Worm (Caenorhabditis elegans) whole organism, early embryonic: ENCODE data around the gene srsx-37.

Experiments
- B0310.2 ChIP-seq: sonication (generic microtip); optimal IDR thresholded peaks from 2 replicates; lab custom pipeline; 2016; ENCODE audit warnings: mild to moderate bottlenecking, missing genetic modification characterization, missing compliant biosample characterization
- F13C5.2 ChIP-seq: sonication (generic microtip); optimal IDR thresholded peaks from 2 replicates; lab custom pipeline; 2017; ENCODE audit warnings: mild to moderate bottlenecking, missing genetic modification characterization, inconsistent platforms, missing compliant biosample characterization
- aly-1 ChIP-seq: sonication (generic microtip); optimal IDR thresholded peaks from 2 replicates; lab custom pipeline; 2016; ENCODE audit warnings: missing genetic modification characterization, missing compliant biosample characterization
- ama-1 ChIP-seq: fragments of 150-350 bp; optimal IDR thresholded peaks from 2 replicates; lab custom pipeline; 2014
- ceh-13 ChIP-seq: fragments of 200-800 bp; sonication (Bioruptor generic); optimal IDR thresholded peaks from 2 replicates; lab custom pipeline; 2018; ENCODE audit warnings: mild to moderate bottlenecking, missing genetic modification characterization, missing compliant biosample characterization
- ceh-36 ChIP-seq: sonication (generic microtip); optimal IDR thresholded peaks from 2 replicates; lab custom pipeline; 2016; ENCODE audit warnings: missing genetic modification characterization, inconsistent platforms, missing compliant biosample characterization
- ets-7 ChIP-seq: sonication (generic microtip); optimal IDR thresholded peaks from 2 replicates; lab custom pipeline; 2016; ENCODE audit warnings: missing genotype, missing genetic modification characterization, missing compliant biosample characterization
- flt-1 ChIP-seq: fragments of 200-800 bp; sonication (Bioruptor generic); IDR thresholded peaks from 2 replicates; pipeline ENCODE4 v1.3.6; 2022; ENCODE audit warnings: missing genetic modification characterization, missing compliant biosample characterization
- hmbx-1 ChIP-seq: sonication (generic microtip); optimal IDR thresholded peaks from 2 replicates; lab custom pipeline; 2016; ENCODE audit warnings: mild to moderate bottlenecking, missing genetic modification characterization, missing compliant biosample characterization
- hmg-4 ChIP-seq: fragments of 200-800 bp; sonication (Bioruptor generic); optimal IDR thresholded peaks from 2 replicates; lab custom pipeline; 2018; ENCODE audit warnings: mild to moderate bottlenecking, missing genetic modification characterization, missing compliant biosample characterization
- hnd-1 ChIP-seq: sonication (generic microtip); optimal IDR thresholded peaks from 2 replicates; lab custom pipeline; 2016; ENCODE audit warnings: missing genetic modification characterization, missing compliant biosample characterization
- pes-1 ChIP-seq: fragments of 200-800 bp; sonication (Bioruptor generic); IDR thresholded peaks from 2 replicates; pipeline ENCODE4 v1.3.6; 2022; ENCODE audit warnings: missing genetic modification reagents, missing genetic modification characterization, missing compliant biosample characterization
- scrt-1 ChIP-seq: fragments of 200-800 bp; sonication (Bioruptor generic); IDR thresholded peaks from 2 replicates; pipeline ENCODE4 v1.3.6; 2022; ENCODE audit warnings: missing genetic modification characterization, missing compliant biosample characterization
- sea-1 ChIP-seq: fragments of 200-800 bp; sonication (Bioruptor generic); conservative IDR thresholded peaks from 2 replicates; pipeline ENCODE4 v1.3.6; 2022; ENCODE audit warnings: missing genetic modification characterization, missing compliant biosample characterization
- tbx-11 ChIP-seq: fragments of 200-800 bp; sonication (Bioruptor generic); IDR thresholded peaks from 2 replicates; pipeline ENCODE4 v1.3.6; 2022; ENCODE audit warnings: missing genetic modification characterization, missing compliant biosample characterization
- tbx-37 ChIP-seq: fragments of 200-800 bp; sonication (Bioruptor generic); conservative IDR thresholded peaks from 2 replicates; pipeline ENCODE4 v1.3.6; 2022; ENCODE audit warnings: missing genetic modification reagents, missing genetic modification characterization, missing compliant biosample characterization
- tra-4 ChIP-seq: sonication (generic microtip); optimal IDR thresholded peaks from 2 replicates; lab custom pipeline; 2017; ENCODE audit warnings: missing genetic modification characterization, missing compliant biosample characterization

The srsx-37 gene

DNA sequence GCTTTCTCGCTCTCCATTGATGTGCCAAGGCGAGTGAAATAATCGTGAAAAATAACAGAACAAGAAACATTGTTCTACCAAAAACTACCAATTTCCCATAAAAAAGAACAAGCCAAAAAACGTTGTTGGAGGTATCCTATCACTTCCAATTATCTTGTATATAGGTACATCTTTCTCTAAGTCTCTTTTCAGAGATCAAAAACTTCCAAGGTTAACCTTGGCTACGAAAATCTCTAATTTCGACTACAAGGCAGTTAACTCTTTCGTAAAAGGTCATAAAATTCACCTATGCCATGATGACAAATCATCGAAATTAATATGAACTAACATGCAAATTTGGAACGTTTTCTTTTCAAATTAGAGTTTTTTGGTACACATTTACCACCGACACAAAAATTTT lies 28.9 kb upstream of the srsx-37 start, which contains the start of gene cyp-34A1:
Gene cyp-34A1, minus strand, starts transcription at position 101 of the 400 bp plus-strand sequence.
- no peak for TF ChIP-seq ceh-36 (tag; lab: Kevin White, UChicago)
- no peak for TF ChIP-seq hmg-4 (GFP tag; lab: Kevin White, UChicago)
- no peak for TF ChIP-seq hnd-1 (tag; lab: Kevin White, UChicago)
- TF ChIP-seq ceh-13 (GFP tag; lab: Kevin White, UChicago), result no peak
- TF ChIP-seq B0310.2 (tag; lab: Kevin White, UChicago), result no peak
- TF ChIP-seq hmbx-1 (tag; lab: Kevin White, UChicago), result no peak
- TF ChIP-seq tbx-11 (GFP tag; lab: Robert Waterston, UW), result no peak
- no peak for TF ChIP-seq tbx-37
- no peak for TF ChIP-seq flt-1 (GFP tag; lab: Robert Waterston, UW)
- no peak for TF ChIP-seq sea-1 (GFP tag; lab: Robert Waterston, UW)
- no peak for TF ChIP-seq F13C5.2
- TF ChIP-seq pes-1 (GFP tag; lab: Robert Waterston, UW), result no peak
- TF ChIP-seq ama-1 (lab: Kevin White, UChicago), result no peak
- no peak for TF ChIP-seq tra-4 (tag; lab: Kevin White, UChicago)

DNA sequence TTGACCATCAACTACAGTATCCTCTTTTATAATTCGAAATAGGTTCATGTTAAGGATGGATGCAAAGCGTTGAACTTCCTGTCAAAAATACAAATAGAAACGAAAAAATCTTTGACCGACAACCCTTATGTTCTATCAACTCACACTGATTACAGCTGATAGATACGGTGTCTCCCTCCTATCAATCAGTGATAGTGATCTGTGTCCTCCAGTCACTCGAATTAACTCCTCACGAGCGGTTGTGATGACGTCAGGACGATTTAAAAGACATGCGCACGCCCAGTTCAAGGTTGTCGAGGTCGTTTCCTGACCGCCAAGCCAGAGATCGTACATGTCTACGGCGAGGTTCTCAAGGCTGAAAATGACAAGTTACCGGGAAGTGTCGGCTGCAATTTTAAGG lies 27.0 kb upstream of the srsx-37 start:
- no peak for TF ChIP-seq aly-1 (tag; lab: Kevin White, UChicago)
- TF ChIP-seq tra-4 (tag; lab: Kevin White, UChicago), result no peak
- no peak for TF ChIP-seq hmg-4 (GFP tag; lab: Kevin White, UChicago)
- TF ChIP-seq hnd-1 (tag; lab: Kevin White, UChicago), result no peak
- TF ChIP-seq ets-7, result no peak
- TF ChIP-seq tbx-11 (GFP tag; lab: Robert Waterston, UW), result no peak
- TF ChIP-seq B0310.2 (tag; lab: Kevin White, UChicago), result no peak
- TF ChIP-seq ama-1 (lab: Kevin White, UChicago), result no peak
- no peak for TF ChIP-seq ceh-36 (tag; lab: Kevin White, UChicago)
- no peak for TF ChIP-seq F13C5.2
- no peak for TF ChIP-seq ceh-13 (GFP tag; lab: Kevin White, UChicago)
- TF ChIP-seq tbx-37, result no peak
- no peak for TF ChIP-seq scrt-1 (GFP tag; lab: Robert Waterston, UW)
- TF ChIP-seq pes-1 (GFP tag; lab: Robert Waterston, UW), result no peak
- no peak for TF ChIP-seq flt-1 (GFP tag; lab: Robert Waterston, UW)
- no peak for TF ChIP-seq sea-1 (GFP tag; lab: Robert Waterston, UW)
- no peak for TF ChIP-seq hmbx-1 (tag; lab: Kevin White, UChicago)

- TF ChIP-seq tbx-37, result no peak
- no peak for TF ChIP-seq F13C5.2
Observed at ce11 chrV:15281279-15281949, 22.5 kb upstream of the srsx-37 start, which contains the start of the genes srw-19 and srx-51. TSS of gene srw-19 (minus strand) at chrV:15281379. TSS of gene srx-51 (plus strand) at chrV:15281899.

DNA sequence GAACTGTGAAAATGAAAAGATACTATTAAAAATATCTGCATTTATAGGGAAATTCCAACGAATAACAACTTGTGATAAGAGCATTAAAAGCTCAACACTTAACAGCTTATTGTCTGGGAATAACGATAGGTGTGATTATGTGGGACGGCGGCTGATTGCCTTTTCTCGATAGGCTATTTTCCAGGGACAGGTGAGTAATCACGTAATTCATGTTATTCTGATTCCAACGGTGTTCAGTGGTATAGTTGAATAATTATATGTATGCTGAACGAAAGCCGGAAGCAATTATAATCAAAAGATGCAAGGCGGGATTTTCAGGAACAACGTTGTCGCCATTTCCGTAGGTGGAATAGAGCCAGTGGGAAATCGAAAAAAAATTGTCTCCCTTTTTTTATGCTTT lies 18.0 kb upstream of the srsx-37 start, which contains the start of gene srw-17:
Gene srw-17, minus strand, starts transcription at position 101 of the 400 bp plus-strand sequence.
- TF ChIP-seq hnd-1 (tag; lab: Kevin White, UChicago), result no peak
- no peak for TF ChIP-seq ceh-36 (tag; lab: Kevin White, UChicago)
- TF ChIP-seq flt-1 (GFP tag; lab: Robert Waterston, UW), result no peak
- TF ChIP-seq ama-1 (lab: Kevin White, UChicago), result no peak
- TF ChIP-seq pes-1 (GFP tag; lab: Robert Waterston, UW), result no peak

ce11 chrV:15274757-15275156 lies 15.8 kb upstream of the srsx-37 start, which contains the start of gene srw-16:
TSS of gene srw-16 (minus strand) at chrV:15274857.
- TF ChIP-seq tra-4 (tag; lab: Kevin White, UChicago), result no peak

- TF ChIP-seq B0310.2 (tag; lab: Kevin White, UChicago), result no peak
- TF ChIP-seq tbx-37, result no peak
- TF ChIP-seq ama-1 (lab: Kevin White, UChicago), result no peak
- no peak for TF ChIP-seq hmg-4 (GFP tag; lab: Kevin White, UChicago)
- no peak for TF ChIP-seq tra-4 (tag; lab: Kevin White, UChicago)
- TF ChIP-seq ceh-36 (tag; lab: Kevin White, UChicago), result no peak
- TF ChIP-seq F13C5.2, result no peak
- TF ChIP-seq hmbx-1 (tag; lab: Kevin White, UChicago), result no peak
- no peak for TF ChIP-seq flt-1 (GFP tag; lab: Robert Waterston, UW)
- TF ChIP-seq hnd-1 (tag; lab: Kevin White, UChicago), result no peak
- TF ChIP-seq tbx-11 (GFP tag; lab: Robert Waterston, UW), result no peak
- no peak for TF ChIP-seq ets-7
- no peak for TF ChIP-seq sea-1 (GFP tag; lab: Robert Waterston, UW)
- no peak for TF ChIP-seq aly-1 (tag; lab: Kevin White, UChicago)
- TF ChIP-seq scrt-1 (GFP tag; lab: Robert Waterston, UW), result no peak
- TF ChIP-seq ceh-13 (GFP tag; lab: Kevin White, UChicago), result no peak
- no peak for TF ChIP-seq pes-1 (GFP tag; lab: Robert Waterston, UW)
Observed at ce11 chrV:15272263-15272662, 13.3 kb upstream of the srsx-37 start, which contains the start of gene T10H4.4. TSS of gene T10H4.4 (minus strand) at chrV:15272363.

DNA sequence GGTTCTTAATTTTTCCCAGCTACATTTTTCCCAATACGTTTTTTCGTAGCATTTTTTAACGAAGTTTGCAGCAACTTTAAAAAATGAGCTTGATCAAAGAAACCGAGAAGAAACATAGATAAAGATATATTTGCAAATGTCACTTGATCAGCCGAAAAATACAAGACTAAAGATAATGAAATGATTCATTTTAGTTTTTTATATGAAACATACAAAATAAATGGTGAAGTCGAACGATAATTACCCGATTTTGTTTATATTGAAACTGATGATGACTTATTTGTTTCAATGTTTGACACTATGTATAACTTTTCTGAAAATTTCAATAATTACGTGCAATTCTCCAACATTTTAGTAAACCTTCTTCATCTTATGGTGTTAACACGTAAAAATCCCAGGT lies 9.4 kb upstream of the srsx-37 start, which contains the start of gene srw-22:
Gene srw-22, plus strand, starts transcription at position 301 of the 400 bp plus-strand sequence.
- TF ChIP-seq tbx-37 (no peak), ama-1 (lab: Kevin White, UChicago) (no peak), ceh-13 (GFP tag; lab: Kevin White, UChicago) (no peak)

- TF ChIP-seq hnd-1 (tag; lab: Kevin White, UChicago) (no peak), flt-1 (GFP tag; lab: Robert Waterston, UW) (no peak), ets-7 (no peak), hmbx-1 (tag; lab: Kevin White, UChicago) (no peak), tbx-37 (no peak), aly-1 (tag; lab: Kevin White, UChicago) (no peak), hmg-4 (GFP tag; lab: Kevin White, UChicago) (no peak), sea-1 (GFP tag; lab: Robert Waterston, UW) (no peak), pes-1 (GFP tag; lab: Robert Waterston, UW) (no peak), ama-1 (lab: Kevin White, UChicago) (no peak), B0310.2 (tag; lab: Kevin White, UChicago) (no peak), ceh-36 (tag; lab: Kevin White, UChicago) (no peak), scrt-1 (GFP tag; lab: Robert Waterston, UW) (no peak), tra-4 (tag; lab: Kevin White, UChicago) (no peak)
Observed at ce11 chrV:15267405-15267804, 8.5 kb upstream of the srsx-37 start, which contains the start of gene T10H4.13. TSS of gene T10H4.13 (minus strand) at chrV:15267505.
